Worm (Caenorhabditis elegans): Measurements from ENCODE around the gene F35A5.5.

F35A5.5 gene

ce11 chrX:3833964-3834840 lies 38.7 kb upstream of the F35A5.5 start:
- TF ChIP-seq unc-62 (GFP tag; optimal IDR thresholded peaks at IDR 0.05 in 1 of 2), result peak in 1 of 2 experiments; percentile 63
- TF ChIP-seq unc-62 (tag; optimal IDR thresholded peaks at IDR 0.05), result no peak
- no peak for TF ChIP-seq mdt-29 (GFP tag; IDR thresholded peaks at IDR 0.05)
- TF ChIP-seq nhr-28 (tag; optimal IDR thresholded peaks at IDR 0.05), result peak; percentile 10
- peak; percentile 86 for TF ChIP-seq aha-1 (tag)
- peak; percentile 6 for TF ChIP-seq hlh-11 (tag; optimal IDR thresholded peaks at IDR 0.05)
- TF ChIP-seq daf-16 (GFP tag; optimal IDR thresholded peaks at IDR 0.05), result peak in 1 of 2 experiments; percentile 87
- TF ChIP-seq daf-16 (tag; optimal IDR thresholded peaks at IDR 0.05), result no peak

- TF ChIP-seq attf-4 (tag; optimal IDR thresholded peaks at IDR 0.05) (no peak), tra-1 (GFP tag; IDR thresholded peaks at IDR 0.05) (peak; percentile 97), gei-8 (GFP tag; optimal IDR thresholded peaks at IDR 0.05) (peak; percentile 36), jun-1 (tag; optimal IDR thresholded peaks at IDR 0.05) (peak; percentile 5), saeg-2 (GFP tag; IDR thresholded peaks at IDR 0.05) (peak; percentile 33; the same call in 1 of the 2 replicates), dpl-1 (GFP tag; optimal IDR thresholded peaks at IDR 0.05) (peak; percentile 24), hlh-30 (tag; optimal IDR thresholded peaks at IDR 0.05; ENCODE audit: insufficient read depth) (peak; percentile 89), ZK546.5 (tag; optimal IDR thresholded peaks at IDR 0.05) (no peak), daf-16 (GFP tag; optimal IDR thresholded peaks at IDR 0.05) (peak in 1 of 2 experiments; percentile 68), daf-16 (tag; optimal IDR thresholded peaks at IDR 0.05) (peak; percentile 98), mdl-1 (tag; optimal IDR thresholded peaks at IDR 0.05) (peak in 1 of 2 experiments; percentile 62), daf-8 (GFP tag; IDR thresholded peaks at IDR 0.05) (no peak), zfp-3 (GFP tag; conservative IDR thresholded peaks at IDR 0.05) (no peak), zag-1 (tag; optimal IDR thresholded peaks at IDR 0.05) (no peak), fos-1 (tag; optimal IDR thresholded peaks at IDR 0.05) (no peak), mep-1 (tag; optimal IDR thresholded peaks at IDR 0.05) (peak; percentile 45), lin-38 (GFP tag; IDR thresholded peaks at IDR 0.05) (no peak), lsy-2 (tag; optimal IDR thresholded peaks at IDR 0.05) (peak in 1 of 2 experiments; percentile 44), nhr-6 (tag; optimal IDR thresholded peaks at IDR 0.05) (peak; percentile 14), hlh-11 (tag; optimal IDR thresholded peaks at IDR 0.05) (peak; percentile 94), daf-12 (tag; optimal IDR thresholded peaks at IDR 0.05) (no peak), mxl-3 (GFP tag; optimal IDR thresholded peaks at IDR 0.05) (peak; percentile 2), ztf-7 (tag; optimal IDR thresholded peaks at IDR 0.05) (no peak), sdz-12 (GFP tag; optimal IDR thresholded peaks at IDR 0.05) (no peak), lim-7 (GFP tag; IDR thresholded peaks at IDR 0.05) (no peak), nhr-48 (tag; optimal IDR thresholded peaks at IDR 0.05) (peak; percentile 57), Y75B8A.6 (GFP tag; IDR thresholded peaks at IDR 0.05) (no peak), dmd-6 (GFP tag; IDR thresholded peaks at IDR 0.05) (peak; percentile 96), spr-3 (GFP tag; optimal IDR thresholded peaks at IDR 0.05) (no peak), nhr-102 (tag; optimal IDR thresholded peaks at IDR 0.05) (peak; percentile 67), nhr-25 (tag; optimal IDR thresholded peaks at IDR 0.05; ENCODE audit: borderline replicate concordance, insufficient read depth) (no peak), cey-2 (tag; optimal IDR thresholded peaks at IDR 0.05; ENCODE audit: borderline replicate concordance, insufficient read depth) (peak; percentile 17), set-16 (GFP tag; IDR thresholded peaks at IDR 0.05) (no peak), nhr-237 (tag; optimal IDR thresholded peaks at IDR 0.05) (no peak), ZK337.2 (GFP tag; IDR thresholded peaks at IDR 0.05) (no peak), ceh-44 (GFP tag; IDR thresholded peaks at IDR 0.05) (no peak), php-3 (GFP tag; IDR thresholded peaks at IDR 0.05) (peak; percentile 85), mes-2 (tag; optimal IDR thresholded peaks at IDR 0.05; ENCODE audit: poor library complexity, severe bottlenecking) (no peak), pqm-1 (tag; optimal IDR thresholded peaks at IDR 0.05) (peak; percentile 73), snpc-4 (tag; optimal IDR thresholded peaks at IDR 0.05) (no peak), D1046.2 (GFP tag; IDR thresholded peaks at IDR 0.05) (no peak), ceh-20 (GFP tag; IDR thresholded peaks at IDR 0.05) (peak; percentile 74)
These were observed 36.6 kb upstream of the F35A5.5 start for ce11 chrX:3832059-3832641.
